Fruit fly (Drosophila melanogaster) whole organism, embryonic: ENCODE measurements around the gene Art9.
A peak's percentile ranks its signal among the peaks of the same experiment; 100 is the strongest.

Experiments
- Adf1 ChIP-seq: fragments of 200-800 bp; sonication (Bioruptor generic); IDR thresholded peaks from 2 replicates; pipeline ENCODE4 v1.3.6; 2022; ENCODE audit warnings: missing biosample characterization, missing genetic modification characterization
- Atf3 ChIP-seq: fragments of 200-800 bp; sonication (Bioruptor generic); optimal IDR thresholded peaks from 3 replicates; lab custom pipeline; 2016; ENCODE audit warnings: missing biosample characterization, missing genetic modification characterization
- Bgb ChIP-seq: fragments of 200-800 bp; sonication (Bioruptor generic); IDR thresholded peaks from 2 replicates; pipeline ENCODE4 v1.3.6; 2022; ENCODE audit warnings: missing biosample characterization, missing genetic modification characterization; ENCODE audit not compliant: partially characterized antibody
- CG1024 ChIP-seq: fragments of 200-800 bp; sonication (Bioruptor generic); IDR thresholded peaks from 2 replicates; pipeline ENCODE4 v1.3.6; 2022; ENCODE audit warnings: missing biosample characterization, missing genetic modification characterization
- CG10321 ChIP-seq: fragments of 200-800 bp; sonication (Bioruptor generic); IDR thresholded peaks from 2 replicates; pipeline ENCODE4 v1.3.6; 2022; ENCODE audit warnings: missing biosample characterization, missing genetic modification characterization
- CG11456 ChIP-seq: fragments of 200-800 bp; sonication (Bioruptor generic); IDR thresholded peaks from 3 replicates; pipeline ENCODE4 v1.3.6; 2022; ENCODE audit warnings: missing biosample characterization, missing genetic modification characterization
- CG12769 ChIP-seq: fragments of 200-800 bp; sonication (Bioruptor generic); optimal IDR thresholded peaks from 2 replicates; lab custom pipeline; 2019; ENCODE audit warnings: missing biosample characterization, mild to moderate bottlenecking, missing genetic modification characterization, moderate library complexity
- CG14667 ChIP-seq: fragments of 200-800 bp; sonication (Bioruptor generic); IDR thresholded peaks from 2 replicates; pipeline ENCODE4 v1.3.6; 2022; ENCODE audit warnings: missing biosample characterization, missing genetic modification characterization
- CG2116 ChIP-seq: fragments of 200-800 bp; sonication (Bioruptor generic); optimal IDR thresholded peaks from 3 replicates; lab custom pipeline; 2018; ENCODE audit warnings: missing biosample characterization, mild to moderate bottlenecking, missing genetic modification characterization
- CG2202 ChIP-seq: fragments of 200-800 bp; sonication (Bioruptor generic); optimal IDR thresholded peaks from 2 replicates; lab custom pipeline; 2018; ENCODE audit warnings: missing biosample characterization, mild to moderate bottlenecking, missing genetic modification characterization
- CG43689 ChIP-seq: fragments of 200-800 bp; sonication (Bioruptor generic); IDR thresholded peaks from 2 replicates; pipeline ENCODE4 v1.3.6; 2022; ENCODE audit warnings: missing biosample characterization, missing genetic modification characterization
- CG5245 ChIP-seq: fragments of 200-800 bp; sonication (Bioruptor generic); optimal IDR thresholded peaks from 3 replicates; lab custom pipeline; 2016; ENCODE audit warnings: missing biosample characterization, missing genetic modification characterization
- CG6813 ChIP-seq: fragments of 200-800 bp; sonication (Bioruptor generic); optimal IDR thresholded peaks from 2 replicates; lab custom pipeline; 2017; ENCODE audit warnings: missing biosample characterization, missing genetic modification characterization, mild to moderate bottlenecking, moderate library complexity, missing genetic modification reagents
- CG7357 ChIP-seq: fragments of 200-800 bp; sonication (Bioruptor generic); IDR thresholded peaks from 3 replicates; pipeline ENCODE4 v1.3.6; 2022; ENCODE audit warnings: missing biosample characterization, missing genetic modification characterization
- Chrac-16 ChIP-seq: fragments of 200-800 bp; sonication (Bioruptor generic); optimal IDR thresholded peaks from 3 replicates; lab custom pipeline; 2016; ENCODE audit warnings: missing biosample characterization, missing genetic modification characterization
- D ChIP-seq, 2 experiments: fragments of 200-800 bp in 1 of 2; fragments of >200 bp in 1 of 2; sonication (Bioruptor generic) in 1 of 2; optimal IDR thresholded peaks; 2 replicates in 1 of 2; 3 replicates in 1 of 2; lab custom pipeline; 2017; ENCODE audit warnings: mild to moderate bottlenecking in 1 of 2, missing biosample characterization in 1 of 2, missing genetic modification characterization in 1 of 2, missing genetic modification reagents in 1 of 2
- D19A ChIP-seq: fragments of 200-800 bp; optimal IDR thresholded peaks from 3 replicates; lab custom pipeline; 2019; ENCODE audit warnings: missing biosample characterization, mild to moderate bottlenecking, missing genetic modification characterization, moderate library complexity
- E2f2 ChIP-seq: fragments of 200-800 bp; sonication (Bioruptor generic); IDR thresholded peaks from 2 replicates; pipeline ENCODE4 v1.3.6; 2022; ENCODE audit warnings: missing biosample characterization, missing genetic modification characterization
- Ets65A ChIP-seq: fragments of 200-800 bp; sonication (Bioruptor generic); peaks from one replicate; lab custom pipeline; 2016; ENCODE audit warnings: missing biosample characterization, missing genetic modification characterization
- Hmx ChIP-seq: fragments of 200-800 bp; sonication (Bioruptor generic); optimal IDR thresholded peaks from 2 replicates; lab custom pipeline; 2016; ENCODE audit warnings: missing biosample characterization, missing genetic modification characterization
- Hr78 ChIP-seq, 2 experiments: fragments of 200-800 bp in 1 of 2; fragments of >200 bp in 1 of 2; sonication (Bioruptor generic) in 1 of 2; optimal IDR thresholded peaks; 2 replicates each; lab custom pipeline; 2017 to 2019; ENCODE audit warnings: missing biosample characterization in 2 of 2, missing genetic modification characterization in 2 of 2, mild to moderate bottlenecking in 1 of 2, moderate library complexity in 1 of 2
- Lim3 ChIP-seq: fragments of 200-800 bp; sonication (Bioruptor generic); IDR thresholded peaks from 2 replicates; pipeline ENCODE4 v1.3.6; 2022; ENCODE audit warnings: missing biosample characterization, missing genetic modification characterization
- Nf-YC ChIP-seq: fragments of 200-800 bp; optimal IDR thresholded peaks from 3 replicates; lab custom pipeline; 2019; ENCODE audit warnings: missing biosample characterization, mild to moderate bottlenecking, missing genetic modification characterization, moderate library complexity
- Trl ChIP-seq, 3 experiments: fragments of >200 bp in 2 of 3; fragments of 200-800 bp in 1 of 3; sonication (Bioruptor generic) in 1 of 3; optimal IDR thresholded peaks; 2 replicates in 1 of 3; 3 replicates in 2 of 3; lab custom pipeline; 2016 to 2017; ENCODE audit warnings: missing biosample characterization in 1 of 3, missing genetic modification characterization in 1 of 3
- Usf ChIP-seq: fragments of 200-800 bp; sonication (Bioruptor generic); optimal IDR thresholded peaks from 2 replicates; lab custom pipeline; 2017; ENCODE audit warnings: missing genotype, missing biosample characterization, missing genetic modification characterization
- abd-A ChIP-seq: fragments of 200-800 bp; sonication (Bioruptor generic); optimal IDR thresholded peaks from 3 replicates; lab custom pipeline; 2019; ENCODE audit warnings: missing biosample characterization, mild to moderate bottlenecking, missing genetic modification characterization, moderate library complexity
- ash1 ChIP-seq: fragments of 200-800 bp; sonication (Bioruptor generic); optimal IDR thresholded peaks from 2 replicates; lab custom pipeline; 2018; ENCODE audit warnings: missing biosample characterization, mild to moderate bottlenecking, missing genetic modification characterization
- bsh ChIP-seq, 2 experiments: fragments of 200-800 bp; sonication (Bioruptor generic); optimal IDR thresholded peaks; 2 replicates each; lab custom pipeline; 2017 to 2018; ENCODE audit warnings: mild to moderate bottlenecking in 2 of 2, missing biosample characterization in 2 of 2, missing genetic modification characterization in 2 of 2, moderate library complexity in 1 of 2
- cad ChIP-seq: fragments of >200 bp; optimal IDR thresholded peaks from 2 replicates; lab custom pipeline; 2017; ENCODE audit warnings: missing biosample characterization, missing genetic modification characterization
- crol ChIP-seq: fragments of 200-800 bp; sonication (Bioruptor generic); IDR thresholded peaks from 2 replicates; pipeline ENCODE4 v1.3.6; 2022; ENCODE audit warnings: missing biosample characterization, missing genetic modification characterization
- dan ChIP-seq: fragments of 200-800 bp; sonication (Bioruptor generic); IDR thresholded peaks from 2 replicates; pipeline ENCODE4 v1.3.6; 2022; ENCODE audit warnings: missing biosample characterization, missing genetic modification characterization
- dysf ChIP-seq: fragments of 200-800 bp; sonication (Bioruptor generic); IDR thresholded peaks from 3 replicates; pipeline ENCODE4 v1.3.6; 2022; ENCODE audit warnings: missing biosample characterization, missing genetic modification characterization
- gcm ChIP-seq: fragments of 200-800 bp; sonication (Bioruptor generic); optimal IDR thresholded peaks from 2 replicates; lab custom pipeline; 2019; ENCODE audit warnings: missing biosample characterization, mild to moderate bottlenecking, missing genetic modification characterization, moderate library complexity
- ham ChIP-seq: fragments of 200-800 bp; sonication (Bioruptor generic); IDR thresholded peaks from 2 replicates; pipeline ENCODE4 v1.3.6; 2022; ENCODE audit warnings: missing biosample characterization, missing genetic modification characterization
- insv ChIP-seq, 2 experiments: fragments of 200-800 bp; sonication (Bioruptor generic); optimal IDR thresholded peaks; 3 replicates each; lab custom pipeline; 2016 to 2018; ENCODE audit warnings: missing biosample characterization in 2 of 2, missing genetic modification characterization in 2 of 2
- kni ChIP-seq: fragments of 200-800 bp; sonication (Bioruptor generic); optimal IDR thresholded peaks from 3 replicates; lab custom pipeline; 2017; ENCODE audit warnings: mild to moderate bottlenecking, missing biosample characterization, missing genetic modification reagents, missing genetic modification characterization
- lbe ChIP-seq: fragments of 200-800 bp; sonication (Bioruptor generic); optimal IDR thresholded peaks from 2 replicates; lab custom pipeline; 2016; ENCODE audit warnings: missing biosample characterization, mild to moderate bottlenecking, missing genetic modification characterization
- nerfin-1 ChIP-seq: fragments of 200-800 bp; sonication (Bioruptor generic); optimal IDR thresholded peaks from 3 replicates; lab custom pipeline; 2019; ENCODE audit warnings: missing biosample characterization, mild to moderate bottlenecking, missing genetic modification characterization, moderate library complexity
- pnt ChIP-seq: fragments of 200-800 bp; sonication (Bioruptor generic); optimal IDR thresholded peaks from 3 replicates; lab custom pipeline; 2016; ENCODE audit warnings: missing biosample characterization, missing genetic modification characterization
- ro ChIP-seq: fragments of 200-800 bp; sonication (Bioruptor generic); IDR thresholded peaks from 2 replicates; pipeline ENCODE4 v1.3.6; 2022; ENCODE audit warnings: missing biosample characterization, missing genetic modification characterization
- sd ChIP-seq: fragments of 200-800 bp; sonication (Bioruptor generic); optimal IDR thresholded peaks from 3 replicates; lab custom pipeline; 2018; ENCODE audit warnings: missing biosample characterization, mild to moderate bottlenecking, missing genetic modification characterization, moderate library complexity
- slp2 ChIP-seq: fragments of 200-800 bp; sonication (Bioruptor generic); optimal IDR thresholded peaks from 2 replicates; lab custom pipeline; 2016; ENCODE audit warnings: missing biosample characterization, missing genetic modification characterization
- tll ChIP-seq, 2 experiments: fragments of 200-800 bp in 1 of 2; fragments of >200 bp in 1 of 2; sonication (Bioruptor generic) in 1 of 2; optimal IDR thresholded peaks; 2 replicates each; lab custom pipeline; 2017 to 2019; ENCODE audit warnings: missing biosample characterization in 2 of 2, missing genetic modification characterization in 2 of 2, mild to moderate bottlenecking in 1 of 2, moderate library complexity in 1 of 2
- vvl ChIP-seq: fragments of 200-800 bp; sonication (Bioruptor generic); IDR thresholded peaks from 2 replicates; pipeline ENCODE4 v1.3.6; 2022; ENCODE audit warnings: missing biosample characterization, missing genetic modification characterization
- zen ChIP-seq: fragments of 200-800 bp; sonication (Bioruptor generic); optimal IDR thresholded peaks from 3 replicates; lab custom pipeline; 2018; ENCODE audit warnings: missing biosample characterization, mild to moderate bottlenecking, missing genetic modification characterization, moderate library complexity
- zf30C ChIP-seq: fragments of 200-800 bp; sonication (Bioruptor generic); optimal IDR thresholded peaks from 3 replicates; lab custom pipeline; 2018; ENCODE audit warnings: missing biosample characterization, mild to moderate bottlenecking, missing genetic modification characterization

Gene Art9

dm6 chr3R:13912008-13912803 lies 31.1 kb downstream of the Art9 start (continued):
- TF ChIP-seq CG11456 (GFP tag; lab: Robert Waterston, UW) (no peak), crol (GFP tag; lab: Robert Waterston, UW) (0 out of 2 replicates have a peak, but pooled peaks have one; percentile 41), dan (GFP tag; lab: Robert Waterston, UW) (no peak), Hr78 (GFP tag; optimal IDR thresholded peaks at IDR 0.05; lab: Kevin White, UChicago) (peak in 1 of 2 experiments; percentile 35), Atf3 (GFP tag; lab: Kevin White, UChicago) (no peak), abd-A (tag; lab: Kevin White, UChicago) (peak; percentile 88), D19A (tag; lab: Kevin White, UChicago) (no peak), ash1 (no peak), Chrac-16 (no peak), Lim3 (GFP tag; lab: Robert Waterston, UW) (no peak), nerfin-1 (tag; lab: Kevin White, UChicago) (no peak), CG14667 (GFP tag; lab: Robert Waterston, UW) (no peak), CG2202 (tag; lab: Kevin White, UChicago) (no peak), Adf1 (GFP tag; lab: Robert Waterston, UW) (no peak), sd (tag; lab: Kevin White, UChicago) (peak; percentile 48), CG43689 (GFP tag; lab: Robert Waterston, UW) (no peak), E2f2 (GFP tag; lab: Robert Waterston, UW) (no peak), pnt (GFP tag; lab: Kevin White, UChicago) (no peak), CG7357 (GFP tag; lab: Robert Waterston, UW) (0 out of 3 replicates have a peak, but pooled peaks have one; percentile 15), Hmx (GFP tag; lab: Kevin White, UChicago) (no peak), Trl (optimal IDR thresholded peaks at IDR 0.05; lab: Kevin White, UChicago) (no peak), Trl (GFP tag; optimal IDR thresholded peaks at IDR 0.05; lab: Kevin White, UChicago) (no peak), Nf-YC (tag; lab: Kevin White, UChicago) (no peak), kni (GFP tag; lab: Kevin White, UChicago) (peak; percentile 23), slp2 (GFP tag; lab: Kevin White, UChicago) (no peak), gcm (GFP tag; lab: Kevin White, UChicago) (no peak), Usf (GFP tag; lab: Kevin White, UChicago) (no peak), vvl (peak; percentile 64; the same call in 1 of the 2 replicates), CG10321 (GFP tag; lab: Robert Waterston, UW) (no peak), CG5245 (GFP tag; lab: Kevin White, UChicago) (no peak), bsh (GFP tag; optimal IDR thresholded peaks at IDR 0.05; lab: Kevin White, UChicago) (no peak), CG1024 (GFP tag; lab: Robert Waterston, UW) (no peak), CG6813 (GFP tag; lab: Kevin White, UChicago) (no peak)

DNA sequence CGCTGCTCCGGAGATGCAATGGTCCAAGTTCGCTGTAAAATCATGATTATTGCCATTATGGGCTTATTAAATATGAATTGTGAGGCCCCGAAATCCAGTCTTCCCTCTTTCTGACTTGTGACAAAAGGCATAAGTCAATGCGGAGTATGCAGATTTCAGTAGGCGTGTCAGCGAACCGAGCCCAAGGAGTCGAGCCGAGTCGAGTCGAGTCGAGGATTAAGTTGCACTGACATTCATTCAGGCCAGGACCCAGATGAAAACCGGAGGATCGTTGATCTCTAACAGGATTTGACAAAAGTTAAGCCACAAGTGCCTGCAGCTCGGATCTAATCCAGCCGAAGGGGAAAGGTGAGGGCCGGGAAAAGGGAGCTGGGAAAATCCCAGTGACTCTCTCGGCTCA lies 31.9 kb downstream of the Art9 start:
- TF ChIP-seq lbe (GFP tag; lab: Kevin White, UChicago) (no peak), tll (GFP tag; optimal IDR thresholded peaks at IDR 0.05; lab: Kevin White, UChicago) (peak in 1 of 2 experiments; percentile 99), zen (tag; lab: Kevin White, UChicago) (peak; percentile 20)

dm6 chr3R:13909899-13910298 lies 33.4 kb downstream of the Art9 start:
- TF ChIP-seq tll (GFP tag; optimal IDR thresholded peaks at IDR 0.05; lab: Kevin White, UChicago) = peak in 1 of 2 experiments; percentile 3
- TF ChIP-seq CG2116 (GFP tag; lab: Kevin White, UChicago) = no peak
- TF ChIP-seq vvl = no peak
- TF ChIP-seq ham (GFP tag; lab: Robert Waterston, UW) = no peak
- TF ChIP-seq insv (GFP tag; optimal IDR thresholded peaks at IDR 0.05; lab: Kevin White, UChicago) = peak in 1 of 2 experiments; percentile 73
- no peak for TF ChIP-seq zf30C (GFP tag; lab: Kevin White, UChicago)
- TF ChIP-seq D (optimal IDR thresholded peaks at IDR 0.05; lab: Kevin White, UChicago) = peak; percentile 98
- no peak for TF ChIP-seq D (GFP tag; optimal IDR thresholded peaks at IDR 0.05; lab: Kevin White, UChicago)
- no peak for TF ChIP-seq CG12769 (tag; lab: Kevin White, UChicago)
- TF ChIP-seq ro (GFP tag; lab: Robert Waterston, UW) = no peak
- TF ChIP-seq zen (tag; lab: Kevin White, UChicago) = peak; percentile 84
- peak; percentile 29 for TF ChIP-seq Ets65A
- TF ChIP-seq cad = peak; percentile 61
- no peak for TF ChIP-seq dysf
- TF ChIP-seq Bgb (GFP tag; lab: Robert Waterston, UW) = no peak
